Worm (Caenorhabditis elegans): ENCODE results near the gene F48C5.2.

DNA sequence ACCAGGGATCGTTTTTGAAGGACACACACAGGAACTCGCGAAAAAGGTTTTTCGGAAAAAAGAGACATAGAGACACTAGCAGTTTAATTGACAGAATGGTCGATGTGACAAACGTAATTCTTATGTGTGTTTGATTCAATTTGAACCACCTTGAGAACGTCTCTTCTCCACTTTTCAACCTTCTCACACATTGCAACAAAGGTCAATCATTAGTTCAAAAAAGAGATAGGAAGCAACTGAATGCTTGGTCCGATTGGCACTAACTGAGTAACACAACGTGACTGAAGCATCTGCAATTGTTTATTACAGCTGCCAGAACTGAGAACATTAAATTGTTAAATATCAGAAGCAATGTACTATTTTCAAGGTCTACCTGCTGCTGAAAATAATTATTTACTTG is 8.0 kb upstream of the F48C5.2 start:
- TF ChIP-seq ztf-4 (tag; optimal IDR thresholded peaks at IDR 0.05) = no peak
- TF ChIP-seq alr-1 (tag; optimal IDR thresholded peaks at IDR 0.05) = no peak
- TF ChIP-seq ztf-1 (GFP tag; conservative IDR thresholded peaks at IDR 0.05) = no peak
- no peak for TF ChIP-seq nhr-237 (tag; optimal IDR thresholded peaks at IDR 0.05)
- no peak for TF ChIP-seq ama-1 (optimal IDR thresholded peaks at IDR 0.05)

All from whole organism, L2 larva.